Comparison of ENCODE assay signal across 5 worm cellular contexts in the genomic region with DNA sequence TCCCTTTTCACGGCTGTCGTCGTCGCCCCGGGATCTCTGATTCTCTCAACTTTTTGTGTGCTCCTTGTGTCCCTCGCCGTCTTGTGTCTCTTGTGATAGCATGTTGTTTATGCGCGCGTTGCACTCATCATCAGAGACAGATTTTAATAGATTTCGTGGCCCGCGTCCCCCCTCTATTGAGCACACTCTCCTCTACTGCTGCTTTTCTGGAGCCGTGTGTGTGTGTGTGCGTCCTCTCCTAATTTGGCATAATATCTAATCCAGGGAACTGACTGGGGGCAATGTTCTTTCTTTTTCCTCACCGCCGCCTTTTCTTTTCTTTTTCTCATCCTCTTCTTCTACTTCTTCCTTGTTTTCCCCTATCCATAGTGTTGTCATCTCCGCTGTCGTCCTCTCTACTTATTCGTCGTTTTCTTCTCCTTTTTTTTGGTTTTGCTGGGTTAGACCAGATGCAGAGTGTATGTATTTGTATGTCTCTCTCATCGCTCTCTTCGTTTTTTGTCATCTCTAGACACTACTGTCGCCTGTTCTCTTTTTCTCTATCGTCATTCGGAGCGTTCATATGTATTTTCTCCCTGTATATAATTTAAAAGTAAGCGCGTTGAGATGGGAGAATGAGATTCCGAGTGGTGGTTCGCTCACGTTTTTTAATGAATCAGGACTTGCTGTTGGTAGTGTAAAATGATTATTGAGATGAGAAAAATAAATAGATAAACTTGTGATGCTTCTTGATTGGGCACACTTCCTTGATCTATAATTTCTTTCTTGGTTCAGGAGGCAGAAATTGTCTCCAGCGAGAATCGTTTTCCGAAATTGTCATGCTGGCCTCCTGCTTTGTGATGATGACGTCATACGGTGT.
A peak's percentile ranks its signal among the peaks of the same experiment; 100 is the strongest.
TF ChIP-seq lines count a peak whose summit lies in the region.

No protein-coding gene starts in this region.

TF ChIP-seq in whole organism, L1 larva, 84 proteins besides CTCF, POLR2A, EP300 and RAD21 (continues in another document):
- TF ChIP-seq hlh-17 (GFP tag; optimal IDR thresholded peaks at IDR 0.05; lab: Kevin White, UChicago; ENCODE audit: borderline replicate concordance) (no peak), sup-37 (GFP tag; optimal IDR thresholded peaks at IDR 0.05; lab: Kevin White, UChicago) (no peak), lin-35 (GFP tag; optimal IDR thresholded peaks at IDR 0.05; lab: Kevin White, UChicago) (peak; percentile 14 to 25), ces-1 (GFP tag; optimal IDR thresholded peaks at IDR 0.05; lab: Kevin White, UChicago) (no peak), lin-14 (GFP tag; optimal IDR thresholded peaks at IDR 0.05; lab: Kevin White, UChicago) (peak; percentile 89), ceh-82 (tag; optimal IDR thresholded peaks at IDR 0.05; lab: Kevin White, UChicago) (peak in 2 of 3 experiments; percentile 2 to 31), sox-4 (tag; optimal IDR thresholded peaks at IDR 0.05; lab: Kevin White, UChicago) (peak; percentile 8), ceh-88 (GFP tag; IDR thresholded peaks at IDR 0.05; lab: Robert Waterston, UW) (0 out of 2 replicates have a peak, but pooled peaks have one; percentile 14), nhr-20 (tag; optimal IDR thresholded peaks at IDR 0.05; lab: Kevin White, UChicago) (peak; percentile 24), hpl-2 (GFP tag; optimal IDR thresholded peaks at IDR 0.05; lab: Kevin White, UChicago) (no peak), lsy-2 (tag; optimal IDR thresholded peaks at IDR 0.05; lab: Kevin White, UChicago) (peak in 1 of 2 experiments; percentile 67), skn-1 (tag; optimal IDR thresholded peaks at IDR 0.05; lab: Kevin White, UChicago) (peak; percentile 33), nhr-77 (tag; optimal IDR thresholded peaks at IDR 0.05; lab: Kevin White, UChicago) (no peak), C04F5.9 (tag; optimal IDR thresholded peaks at IDR 0.05; lab: Kevin White, UChicago) (no peak), mef-2 (tag; optimal IDR thresholded peaks at IDR 0.05; lab: Kevin White, UChicago) (no peak)

TF ChIP-seq in whole organism, L3 larva, 47 proteins besides CTCF, POLR2A, EP300 and RAD21 (continues in another document):
- TF ChIP-seq nhr-25 (tag; optimal IDR thresholded peaks at IDR 0.05; lab: Kevin White, UChicago) (no peak), hmg-11 (tag; optimal IDR thresholded peaks at IDR 0.05; lab: Kevin White, UChicago) (peak; percentile 49), ceh-82 (tag; optimal IDR thresholded peaks at IDR 0.05; lab: Kevin White, UChicago) (peak; percentile 37), snpc-4 (tag; optimal IDR thresholded peaks at IDR 0.05; lab: Kevin White, UChicago) (peak; percentile 3), nfya-1 (tag; optimal IDR thresholded peaks at IDR 0.05; lab: Kevin White, UChicago; ENCODE audit: insufficient read depth) (peak; percentile 23), elt-1 (tag; optimal IDR thresholded peaks at IDR 0.05; lab: Kevin White, UChicago) (no peak), pha-4 (tag; optimal IDR thresholded peaks at IDR 0.05; lab: Kevin White, UChicago) (peak; percentile 40), ama-1 (optimal IDR thresholded peaks at IDR 0.05; lab: Kevin White, UChicago) (peak; percentile 3), unc-39 (tag; optimal IDR thresholded peaks at IDR 0.05; lab: Kevin White, UChicago) (no peak), mdl-1 (tag; optimal IDR thresholded peaks at IDR 0.05; lab: Kevin White, UChicago) (peak; percentile 33), lin-39 (tag; optimal IDR thresholded peaks at IDR 0.05; lab: Kevin White, UChicago) (peak; percentile 75), nhr-23 (tag; optimal IDR thresholded peaks at IDR 0.05; lab: Kevin White, UChicago) (peak; percentile 45), jun-1 (tag; optimal IDR thresholded peaks at IDR 0.05; lab: Kevin White, UChicago) (peak; percentile 2), zag-1 (tag; optimal IDR thresholded peaks at IDR 0.05; lab: Kevin White, UChicago) (peak; percentile 20), nhr-67 (tag; optimal IDR thresholded peaks at IDR 0.05; lab: Kevin White, UChicago) (no peak), elt-2 (tag; optimal IDR thresholded peaks at IDR 0.05; lab: Kevin White, UChicago) (peak; percentile 12)

TF ChIP-seq in whole organism, early embryonic, 17 proteins besides CTCF, POLR2A, EP300 and RAD21:
- TF ChIP-seq scrt-1 (GFP tag; IDR thresholded peaks at IDR 0.05; lab: Robert Waterston, UW) (0 out of 2 replicates have a peak, but pooled peaks have one; percentile 68), ceh-13 (GFP tag; optimal IDR thresholded peaks at IDR 0.05; lab: Kevin White, UChicago) (no peak), tra-4 (tag; optimal IDR thresholded peaks at IDR 0.05; lab: Kevin White, UChicago) (no peak), ceh-36 (tag; optimal IDR thresholded peaks at IDR 0.05; lab: Kevin White, UChicago) (peak; percentile 32), ets-7 (tag; optimal IDR thresholded peaks at IDR 0.05; lab: Kevin White, UChicago) (no peak), tbx-11 (GFP tag; IDR thresholded peaks at IDR 0.05; lab: Robert Waterston, UW) (peak; percentile 34; the same call in 1 of the 2 replicates)

TF ChIP-seq in whole organism, midembryonic, 9 proteins besides CTCF, POLR2A, EP300 and RAD21:
- TF ChIP-seq ref-1 (GFP tag; conservative IDR thresholded peaks at IDR 0.05; lab: Robert Waterston, UW) (no peak), flt-1 (GFP tag; IDR thresholded peaks at IDR 0.05; lab: Robert Waterston, UW) (no peak), cog-1 (tag; optimal IDR thresholded peaks at IDR 0.05; lab: Kevin White, UChicago) (peak; percentile 64), ztf-23 (GFP tag; IDR thresholded peaks at IDR 0.05; lab: Robert Waterston, UW) (0 out of 2 replicates have a peak, but pooled peaks have one; percentile 57)

TF ChIP-seq in whole organism, young adult, 124 proteins besides CTCF, POLR2A, EP300 and RAD21:
- peak; percentile 38 for TF ChIP-seq somi-1 (GFP tag; optimal IDR thresholded peaks at IDR 0.05; lab: Kevin White, UChicago)
- TF ChIP-seq cebp-1 (GFP tag; IDR thresholded peaks at IDR 0.05; lab: Robert Waterston, UW): no peak
- TF ChIP-seq cebp-1 (tag; optimal IDR thresholded peaks at IDR 0.05; lab: Kevin White, UChicago): peak; percentile 36
- TF ChIP-seq die-1 (tag; optimal IDR thresholded peaks at IDR 0.05; lab: Kevin White, UChicago): peak; percentile 11
- 0 out of 2 replicates have a peak, but pooled peaks have one; percentile 19 for TF ChIP-seq nfyb-1 (GFP tag; IDR thresholded peaks at IDR 0.05; lab: Robert Waterston, UW)
- TF ChIP-seq K11D2.4 (GFP tag; IDR thresholded peaks at IDR 0.05; lab: Robert Waterston, UW): no peak; the same call in 1 of the 2 replicates
- TF ChIP-seq K12H6.12 (tag; optimal IDR thresholded peaks at IDR 0.05; lab: Kevin White, UChicago): peak; percentile 51
- TF ChIP-seq ceh-27 (GFP tag; optimal IDR thresholded peaks at IDR 0.05; lab: Kevin White, UChicago): peak; percentile 38
- TF ChIP-seq lin-26 (GFP tag; IDR thresholded peaks at IDR 0.05; lab: Robert Waterston, UW): 0 out of 2 replicates have a peak, but pooled peaks have one; percentile 57
- TF ChIP-seq nhr-80 (tag; optimal IDR thresholded peaks at IDR 0.05; lab: Kevin White, UChicago): no peak
- peak; percentile 83 for TF ChIP-seq zfh-2 (GFP tag; conservative IDR thresholded peaks at IDR 0.05; lab: Robert Waterston, UW)
- peak; percentile 43; the same call in 1 of the 2 replicates for TF ChIP-seq hmg-1.2 (GFP tag; IDR thresholded peaks at IDR 0.05; lab: Robert Waterston, UW)

Comparison
In these comparisons a context has a peak if more than half of its experiments do, and no peak if none do; other contexts are left out.
1. Of the 8 proteins assayed by ChIP-seq in both whole organism, young adult and whole organism, L1 larva: peak only in whole organism, young adult: none; only in whole organism, L1 larva: lin-35; in both: none; in neither: 5; mixed calls (peak in some experiments, not most) for 2.